Worm (Caenorhabditis elegans) whole organism, late embryonic: ENCODE results near the gene K03H1.9.

Experiments
- ama-1 ChIP-seq: fragments of 150-350 bp; optimal IDR thresholded peaks from 2 replicates; lab custom pipeline; 2014
- ceh-6 ChIP-seq: fragments of 200-800 bp; sonication (Bioruptor generic); optimal IDR thresholded peaks from 2 replicates; lab custom pipeline; 2018; ENCODE audit warnings: mild to moderate bottlenecking, missing genetic modification characterization, missing compliant biosample characterization
- dve-1 ChIP-seq: sonication (generic microtip); optimal IDR thresholded peaks from 2 replicates; lab custom pipeline; 2017; ENCODE audit warnings: antibody characterized with exemption, mild to moderate bottlenecking, missing genetic modification characterization, missing compliant biosample characterization
- hlh-6 ChIP-seq: sonication (generic microtip); optimal IDR thresholded peaks from 2 replicates; lab custom pipeline; 2016; ENCODE audit warnings: missing genotype, missing genetic modification characterization, missing compliant biosample characterization
- nhr-11 ChIP-seq: fragments of 150-350 bp; optimal IDR thresholded peaks from 2 replicates; lab custom pipeline; 2014; ENCODE audit warnings: missing biosample characterization, missing genetic modification characterization
- nhr-232 ChIP-seq: sonication (generic microtip); optimal IDR thresholded peaks from 2 replicates; lab custom pipeline; 2016; ENCODE audit warnings: missing genetic modification characterization, missing compliant biosample characterization
- pqm-1 ChIP-seq: sonication (generic microtip); optimal IDR thresholded peaks from 2 replicates; lab custom pipeline; 2016; ENCODE audit warnings: missing genetic modification characterization, missing compliant biosample characterization
- sox-4 ChIP-seq: sonication (generic microtip); optimal IDR thresholded peaks from 2 replicates; lab custom pipeline; 2017; ENCODE audit warnings: mild to moderate bottlenecking, missing genetic modification characterization, inconsistent platforms, missing compliant biosample characterization
- tbx-2 ChIP-seq: sonication (generic microtip); optimal IDR thresholded peaks from 2 replicates; lab custom pipeline; 2016; ENCODE audit warnings: missing genetic modification characterization, missing compliant biosample characterization

DNA sequence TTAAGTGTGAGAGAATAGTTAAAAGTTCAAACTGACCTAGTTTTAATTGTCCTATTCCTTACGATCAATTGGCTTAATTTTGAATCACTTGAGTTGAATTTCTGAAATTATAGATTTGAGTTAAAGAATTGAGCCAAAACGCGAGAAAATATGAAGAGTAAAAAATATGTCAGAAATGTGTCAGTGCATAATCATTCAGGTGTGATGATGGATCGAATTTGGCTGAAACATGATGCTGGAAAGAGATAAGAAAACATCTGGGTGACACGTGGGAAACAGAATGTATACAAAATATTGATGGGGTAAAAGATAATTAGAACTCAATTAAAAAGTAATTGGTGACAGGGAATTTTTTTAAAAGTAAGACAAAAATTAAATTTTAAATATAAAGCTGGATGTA lies 32.5 kb upstream of the K03H1.9 start, which contains the start of gene R10E12.2:
- TF ChIP-seq nhr-11 (tag; lab: Kevin White, UChicago) (no peak), sox-4 (tag; lab: Kevin White, UChicago) (no peak), ceh-6 (GFP tag; lab: Kevin White, UChicago) (no peak), dve-1 (tag; lab: Kevin White, UChicago) (no peak), pqm-1 (tag; lab: Kevin White, UChicago) (no peak), ama-1 (lab: Kevin White, UChicago) (no peak), nhr-232 (tag; lab: Kevin White, UChicago) (no peak), hlh-6 (tag; lab: Kevin White, UChicago) (no peak), tbx-2 (no peak)
